Worm (Caenorhabditis elegans): Measurements from ENCODE around the gene R74.7.

ce11 chrIII:4189602-4190001 lies 14.6 kb upstream of the R74.7 start:
- TF ChIP-seq him-1 (tag; optimal IDR thresholded peaks at IDR 0.05): no peak
- no peak for TF ChIP-seq dao-5 (tag; optimal IDR thresholded peaks at IDR 0.05)
